Fruit fly (Drosophila melanogaster) whole organism, pupa: Measurements from ENCODE around the gene Gr22b.

Source experiments
- CG13204 ChIP-seq: fragments of 200-800 bp; sonication (Bioruptor generic); optimal IDR thresholded peaks from 2 replicates; lab custom pipeline; 2018; ENCODE audit warnings: missing biosample characterization, mild to moderate bottlenecking, missing genetic modification characterization, moderate library complexity
- CG15710 ChIP-seq: fragments of 200-800 bp; sonication (Bioruptor generic); optimal IDR thresholded peaks from 2 replicates; lab custom pipeline; 2018; ENCODE audit warnings: missing biosample characterization, mild to moderate bottlenecking, missing genetic modification characterization, moderate library complexity
- CG32121 ChIP-seq: fragments of 200-800 bp; sonication (Bioruptor generic); IDR thresholded peaks from 2 replicates; pipeline ENCODE4 v1.3.6; 2022; ENCODE audit warnings: missing biosample characterization, missing genetic modification characterization
- CG4496 ChIP-seq: fragments of 200-800 bp; sonication (Bioruptor generic); IDR thresholded peaks from 3 replicates; pipeline ENCODE4 v1.3.6; 2022; ENCODE audit warnings: missing biosample characterization, missing genetic modification characterization
- D1 ChIP-seq: fragments of 200-800 bp; sonication (Bioruptor generic); optimal IDR thresholded peaks from 2 replicates; lab custom pipeline; 2018; ENCODE audit warnings: missing biosample characterization, mild to moderate bottlenecking, missing genetic modification characterization, moderate library complexity
- EcR ChIP-seq: fragments of 200-800 bp; sonication (Bioruptor generic); optimal IDR thresholded peaks from 3 replicates; lab custom pipeline; 2019; ENCODE audit warnings: missing biosample characterization, missing genetic modification characterization, mild to moderate bottlenecking, moderate library complexity, missing genetic modification reagents
- Ets98B ChIP-seq: fragments of 200-800 bp; sonication (Bioruptor generic); IDR thresholded peaks from 2 replicates; pipeline ENCODE4 v1.3.6; 2022; ENCODE audit warnings: missing biosample characterization, missing genetic modification characterization
- Pif1A ChIP-seq: fragments of 200-800 bp; sonication (Bioruptor generic); optimal IDR thresholded peaks from 3 replicates; lab custom pipeline; 2016; ENCODE audit warnings: missing biosample characterization, missing genetic modification characterization
- Pif1B ChIP-seq: fragments of 200-800 bp; sonication (Bioruptor generic); optimal IDR thresholded peaks from 3 replicates; lab custom pipeline; 2016; ENCODE audit warnings: missing biosample characterization, missing genetic modification characterization
- Snoo ChIP-seq: fragments of 200-800 bp; sonication (Bioruptor generic); optimal IDR thresholded peaks from 3 replicates; lab custom pipeline; 2017; ENCODE audit warnings: missing biosample characterization, mild to moderate bottlenecking, missing genetic modification characterization, inconsistent platforms
- fd96Ca ChIP-seq: fragments of 200-800 bp; sonication (Bioruptor generic); IDR thresholded peaks from 3 replicates; pipeline ENCODE4 v1.3.6; 2022; ENCODE audit warnings: missing biosample characterization, missing genetic modification characterization
- gl ChIP-seq: fragments of 200-800 bp; sonication (Bioruptor generic); optimal IDR thresholded peaks from 2 replicates; lab custom pipeline; 2018; ENCODE audit warnings: missing biosample characterization, mild to moderate bottlenecking, missing genetic modification characterization
- rn ChIP-seq: fragments of 200-800 bp; sonication (Bioruptor generic); IDR thresholded peaks from 2 replicates; pipeline ENCODE4 v1.3.6; 2022; ENCODE audit warnings: missing biosample characterization, missing genetic modification characterization

dm6 chr2L:1783762-1784161 is 9.3 kb downstream of the Gr22b start, which contains the start of gene Gr22e:
- no peak for TF ChIP-seq gl
- no peak for TF ChIP-seq Ets98B (GFP tag; lab: Robert Waterston, UW)
- no peak for TF ChIP-seq fd96Ca
- no peak for TF ChIP-seq EcR (GFP tag; lab: Kevin White, UChicago)
- no peak for TF ChIP-seq CG4496
- TF ChIP-seq D1 (tag; lab: Kevin White, UChicago), result no peak
- no peak for TF ChIP-seq CG15710 (tag; lab: Kevin White, UChicago)
- TF ChIP-seq CG32121 (GFP tag; lab: Robert Waterston, UW), result no peak
- no peak for TF ChIP-seq CG13204
- no peak for TF ChIP-seq Pif1A (GFP tag; lab: Kevin White, UChicago)
- TF ChIP-seq rn (GFP tag; lab: Robert Waterston, UW), result no peak
- TF ChIP-seq Snoo (tag; lab: Kevin White, UChicago), result no peak
- TF ChIP-seq Pif1B (GFP tag; lab: Kevin White, UChicago), result no peak
